Fruit fly (Drosophila melanogaster) S2 (cell line): ENCODE measurements around the gene CG43400.

Experiments used
- CG8478 ChIP-seq: fragments of >200 bp; optimal IDR thresholded peaks from 2 replicates; lab custom pipeline; 2018
- CTCF ChIP-seq, 2 experiments: fragments of >200 bp; optimal IDR thresholded peaks; 2 replicates each; lab custom pipeline; 2018

DNA sequence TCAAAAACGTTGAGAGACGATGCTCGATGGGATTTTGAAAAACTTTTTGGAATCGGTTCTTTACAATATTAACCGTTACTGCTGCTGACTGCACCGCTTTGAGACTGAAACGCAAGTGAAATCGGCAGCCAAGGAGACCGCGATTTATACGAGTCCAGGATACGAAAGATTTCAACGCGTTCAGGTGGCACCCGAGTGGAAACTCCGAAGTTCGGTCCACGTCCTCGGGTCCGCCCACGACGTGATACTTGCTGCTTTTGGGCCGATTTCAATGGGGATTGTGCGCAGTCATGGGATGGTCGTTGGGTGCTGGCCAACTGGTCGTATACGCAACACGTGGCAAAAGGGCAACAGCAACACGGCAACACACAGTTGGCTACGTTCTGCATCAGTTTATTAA, 16.2 kb downstream of the CG43400 start, which contains the start of gene Dh31:
- TF ChIP-seq CG8478 (lab: Kevin White, UChicago) (no peak), CTCF (optimal IDR thresholded peaks at IDR 0.05; lab: Kevin White, UChicago) (no peak)
